Fruit fly (Drosophila melanogaster): ENCODE results near the gene CG45263.

CG45263 gene

DNA sequence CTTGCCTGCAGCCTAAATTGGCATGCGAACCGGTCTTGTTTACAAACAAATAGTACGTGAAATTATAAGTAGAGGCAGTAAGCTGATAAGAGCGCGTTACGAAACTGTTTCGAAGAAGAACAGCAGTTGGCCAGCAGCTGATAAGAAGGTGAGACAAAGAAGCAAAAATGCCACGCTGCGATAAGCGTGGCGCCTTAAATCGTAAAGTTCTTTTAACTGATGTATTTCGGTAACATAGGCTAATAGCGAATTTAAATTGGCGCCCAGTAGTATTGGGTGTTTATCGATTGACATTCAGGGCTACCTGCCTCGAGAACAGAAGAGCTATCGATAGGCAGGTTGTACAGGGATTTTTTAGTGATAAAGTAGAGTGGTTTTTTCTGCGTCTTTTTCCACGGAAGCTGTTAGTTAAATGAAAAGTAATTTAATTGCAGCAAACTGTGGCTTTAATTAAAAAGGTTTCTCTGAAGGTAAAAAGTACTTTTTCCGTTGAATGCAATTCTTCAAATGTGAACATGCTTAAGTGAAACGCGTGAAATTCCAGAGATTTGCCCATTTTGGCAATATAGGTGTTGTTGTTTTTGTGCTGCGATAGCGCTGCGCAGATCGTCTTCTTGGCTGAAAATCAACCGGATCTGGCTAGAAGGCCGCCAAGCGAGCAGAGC, 120.7 kb downstream of the CG45263 start, which contains the start of gene stck (continued):
- TF ChIP-seq tup (GFP tag; optimal IDR thresholded peaks at IDR 0.05) (no peak), gfzf (GFP tag; optimal IDR thresholded peaks at IDR 0.05) (peak; percentile 94), Med (GFP tag) (peak; percentile 64), pho (GFP tag; optimal IDR thresholded peaks at IDR 0.05) (peak; percentile 7), ato (GFP tag; IDR thresholded peaks at IDR 0.05; ENCODE audit: partially characterized antibody) (peak; percentile 69), YL-1 (GFP tag; optimal IDR thresholded peaks at IDR 0.05) (peak; percentile 68), sug (tag; optimal IDR thresholded peaks at IDR 0.05) (peak; percentile 76), chinmo (GFP tag; IDR thresholded peaks at IDR 0.05; ENCODE audit: partially characterized antibody) (0 out of 4 replicates have a peak, but pooled peaks have one; percentile 12), CG17186 (GFP tag; optimal IDR thresholded peaks at IDR 0.05) (peak; percentile 84), CG17912 (GFP tag; optimal IDR thresholded peaks at IDR 0.05) (peak; percentile 18), BtbVII (GFP tag; optimal IDR thresholded peaks at IDR 0.05) (no peak), dimm (GFP tag; IDR thresholded peaks at IDR 0.05) (no peak), lab (GFP tag; optimal IDR thresholded peaks at IDR 0.05) (peak; percentile 62), CG10543 (GFP tag; optimal IDR thresholded peaks at IDR 0.05) (peak; percentile 39), CG34224 (GFP tag; IDR thresholded peaks at IDR 0.05; ENCODE audit: partially characterized antibody) (peak; percentile 61), CG8765 (GFP tag; IDR thresholded peaks at IDR 0.05) (no peak), HmgZ (tag; optimal IDR thresholded peaks at IDR 0.05) (peak; percentile 14), crp (GFP tag; optimal IDR thresholded peaks at IDR 0.05) (peak in 1 of 2 experiments; percentile 16), Sry-β (GFP tag; optimal IDR thresholded peaks at IDR 0.05) (peak; percentile 97), CG31441 (GFP tag; IDR thresholded peaks at IDR 0.05) (0 out of 2 replicates have a peak, but pooled peaks have one; percentile 15), hbn (GFP tag; IDR thresholded peaks at IDR 0.05; ENCODE audit: partially characterized antibody) (0 out of 2 replicates have a peak, but pooled peaks have one; percentile 45), Eip74EF (GFP tag; optimal IDR thresholded peaks at IDR 0.05) (no peak), CG17568 (GFP tag; optimal IDR thresholded peaks at IDR 0.05) (no peak), Stat92E (GFP tag; optimal IDR thresholded peaks at IDR 0.05) (peak in 1 of 3 experiments; percentile 16), zen (tag; optimal IDR thresholded peaks at IDR 0.05) (peak; percentile 14), row (GFP tag; IDR thresholded peaks at IDR 0.05) (peak; percentile 54; the same call in 2 of the 3 replicates)

DNA sequence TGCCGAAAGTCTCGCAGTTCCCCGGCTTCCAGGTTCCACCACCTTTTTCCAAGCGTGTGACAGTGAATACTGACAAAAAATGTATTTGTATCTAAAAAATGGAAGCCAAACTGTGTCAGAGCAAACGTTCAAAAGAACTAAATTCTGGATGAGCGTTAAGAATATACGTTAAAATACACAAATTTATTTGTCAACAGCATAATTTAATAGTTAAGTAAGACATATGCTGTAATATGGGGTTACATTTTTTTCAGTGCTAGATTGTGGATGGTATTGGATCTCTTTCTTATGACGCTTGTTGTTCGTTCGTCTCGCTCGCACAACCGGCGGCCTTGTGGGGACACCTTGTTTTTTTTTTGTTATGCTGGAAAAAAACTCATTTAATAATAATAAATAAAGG, 121.8 kb downstream of the CG45263 start:
- TF ChIP-seq CG18619 (GFP tag; optimal IDR thresholded peaks at IDR 0.05) (peak; percentile 96), CG16779 (GFP tag; IDR thresholded peaks at IDR 0.05) (peak; percentile 93), H15 (GFP tag; IDR thresholded peaks at IDR 0.05) (peak; percentile 90), CG17829 (tag; optimal IDR thresholded peaks at IDR 0.05) (peak; percentile 88), CG6791 (GFP tag; IDR thresholded peaks at IDR 0.05; ENCODE audit: partially characterized antibody) (no peak), E2f2 (GFP tag; IDR thresholded peaks at IDR 0.05) (peak; percentile 76), D19A (tag; optimal IDR thresholded peaks at IDR 0.05) (peak; percentile 82), nau (GFP tag; optimal IDR thresholded peaks at IDR 0.05) (peak; percentile 88), corto (GFP tag; optimal IDR thresholded peaks at IDR 0.05) (peak; percentile 66), CG6689 (GFP tag; IDR thresholded peaks at IDR 0.05) (peak; percentile 94), CG12391 (tag; optimal IDR thresholded peaks at IDR 0.05) (peak; percentile 95), CG15514 (GFP tag; optimal IDR thresholded peaks at IDR 0.05) (peak; percentile 92), CG2678 (tag; optimal IDR thresholded peaks at IDR 0.05) (peak; percentile 97), CG11398 (GFP tag; optimal IDR thresholded peaks at IDR 0.05) (peak; percentile 88), HLH3B (GFP tag; IDR thresholded peaks at IDR 0.05) (peak; percentile 94), Dip2 (GFP tag; IDR thresholded peaks at IDR 0.05) (peak; percentile 28; the same call in 1 of the 2 replicates), her (GFP tag; optimal IDR thresholded peaks at IDR 0.05) (peak; percentile 95), CG9932 (GFP tag; IDR thresholded peaks at IDR 0.05) (peak; percentile 99), pho (GFP tag; optimal IDR thresholded peaks at IDR 0.05) (peak; percentile 98), ems (GFP tag; optimal IDR thresholded peaks at IDR 0.05) (peak; percentile 95), seq (GFP tag; IDR thresholded peaks at IDR 0.05) (peak; percentile 95), CG17385 (GFP tag; optimal IDR thresholded peaks at IDR 0.05) (peak; percentile 92), Hand (GFP tag; optimal IDR thresholded peaks at IDR 0.05) (peak; percentile 94)

Measured in whole organism, embryonic.